Fruit fly (Drosophila melanogaster): Measurements from ENCODE around the gene disco-r.

The disco-r gene

dm6 chrX:16158270-16158926 is 9.6 kb upstream of the disco-r start (continued):
- TF ChIP-seq Ptx1 (GFP tag; IDR thresholded peaks at IDR 0.05) (peak; percentile 47), H2.0 (GFP tag; IDR thresholded peaks at IDR 0.05) (no peak), Aef1 (GFP tag; IDR thresholded peaks at IDR 0.05) (no peak), CG15269 (tag; optimal IDR thresholded peaks at IDR 0.05) (peak; percentile 53), exex (tag; optimal IDR thresholded peaks at IDR 0.05) (no peak), CG42726 (GFP tag; IDR thresholded peaks at IDR 0.05; ENCODE audit: partially characterized antibody) (no peak), CG7839 (tag; optimal IDR thresholded peaks at IDR 0.05) (peak; percentile 60), Atf-2 (GFP tag; optimal IDR thresholded peaks at IDR 0.05) (peak; percentile 49), row (GFP tag; IDR thresholded peaks at IDR 0.05) (peak; percentile 57), CG16813 (GFP tag; IDR thresholded peaks at IDR 0.05; ENCODE audit: partially characterized antibody) (no peak), Meics (GFP tag; optimal IDR thresholded peaks at IDR 0.05) (peak; percentile 45), kni (GFP tag; optimal IDR thresholded peaks at IDR 0.05) (no peak), CG12219 (GFP tag; optimal IDR thresholded peaks at IDR 0.05) (peak; percentile 25), Ets97D (GFP tag; optimal IDR thresholded peaks at IDR 0.05) (peak; percentile 0), Asciz (GFP tag; optimal IDR thresholded peaks at IDR 0.05) (peak; percentile 21), klu (GFP tag; IDR thresholded peaks at IDR 0.05) (0 out of 2 replicates have a peak, but pooled peaks have one; percentile 16), caup (GFP tag; optimal IDR thresholded peaks at IDR 0.05; ENCODE audit: severe bottlenecking) (no peak), D19A (tag; optimal IDR thresholded peaks at IDR 0.05) (peak; percentile 18), CG12942 (GFP tag; optimal IDR thresholded peaks at IDR 0.05) (no peak), jumu (GFP tag; optimal IDR thresholded peaks at IDR 0.05) (no peak), PHDP (tag; optimal IDR thresholded peaks at IDR 0.05) (peak; percentile 27), crc (GFP tag; optimal IDR thresholded peaks at IDR 0.05) (no peak), pita (GFP tag; optimal IDR thresholded peaks at IDR 0.05) (no peak), trem (tag; optimal IDR thresholded peaks at IDR 0.05) (peak; percentile 1), gsb (GFP tag; IDR thresholded peaks at IDR 0.05) (0 out of 2 replicates have a peak, but pooled peaks have one; percentile 37), CG34376 (GFP tag; optimal IDR thresholded peaks at IDR 0.05) (no peak), HLH4C (GFP tag; IDR thresholded peaks at IDR 0.05; ENCODE audit: partially characterized antibody) (no peak), CG2889 (GFP tag; IDR thresholded peaks at IDR 0.05) (no peak), CG2712 (tag; optimal IDR thresholded peaks at IDR 0.05) (peak; percentile 63), CG4820 (GFP tag; optimal IDR thresholded peaks at IDR 0.05) (peak; percentile 28), CG7786 (GFP tag; optimal IDR thresholded peaks at IDR 0.05) (peak; percentile 35), CG4424 (GFP tag; optimal IDR thresholded peaks at IDR 0.05) (peak; percentile 33), Med (GFP tag) (peak; percentile 88), CG10543 (GFP tag; optimal IDR thresholded peaks at IDR 0.05) (no peak), CG9797 (GFP tag; optimal IDR thresholded peaks at IDR 0.05) (no peak), Antp (GFP tag; optimal IDR thresholded peaks at IDR 0.05) (peak; percentile 46), Adf1 (GFP tag; IDR thresholded peaks at IDR 0.05) (no peak), Doc2 (GFP tag; IDR thresholded peaks at IDR 0.05) (no peak), CG13894 (tag; optimal IDR thresholded peaks at IDR 0.05) (no peak), Xbp1 (GFP tag; optimal IDR thresholded peaks at IDR 0.05) (peak; percentile 41), Max (GFP tag; optimal IDR thresholded peaks at IDR 0.05) (no peak), az2 (GFP tag; optimal IDR thresholded peaks at IDR 0.05) (peak; percentile 32), tll (GFP tag; optimal IDR thresholded peaks at IDR 0.05) (no peak), CG17361 (GFP tag; IDR thresholded peaks at IDR 0.05) (peak; percentile 67; the same call in 2 of the 3 replicates), CG3281 (GFP tag; optimal IDR thresholded peaks at IDR 0.05) (peak; percentile 46), lola (GFP tag; optimal IDR thresholded peaks at IDR 0.05) (peak in 1 of 3 experiments; percentile 49), prd (optimal IDR thresholded peaks at IDR 0.05) (no peak), prd (GFP tag; IDR thresholded peaks at IDR 0.05) (peak; percentile 41; the same call in 1 of the 3 replicates), MESR4 (GFP tag; optimal IDR thresholded peaks at IDR 0.05) (no peak)

Measured in whole organism, embryonic.